Worm (Caenorhabditis elegans): ENCODE results near the gene col-154.

col-154 gene

DNA sequence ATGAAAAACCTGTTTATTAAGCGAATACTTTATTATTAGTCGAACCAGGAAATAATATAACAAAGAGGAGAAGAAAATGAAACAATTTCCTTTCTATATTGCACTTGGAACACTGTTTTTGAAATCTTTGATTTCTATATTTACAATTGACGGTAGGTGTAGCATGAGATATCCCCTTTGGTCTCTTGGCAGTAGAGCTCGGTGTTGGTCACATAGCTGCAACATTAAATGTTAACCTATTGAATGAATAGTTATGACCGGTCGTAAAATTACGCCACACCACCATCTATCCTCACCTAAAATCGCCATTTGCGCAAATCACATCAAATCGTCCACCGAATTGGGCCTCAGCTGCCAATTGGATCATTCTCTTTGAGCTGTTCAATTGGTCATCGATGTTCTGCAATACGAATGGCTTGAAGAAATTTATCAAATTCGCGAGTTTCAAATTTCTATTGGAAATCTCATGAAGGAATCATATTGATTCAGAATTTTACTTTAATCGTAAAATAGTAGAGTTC, 40.3 kb upstream of the col-154 start:
- TF ChIP-seq Y55F3AM.14 (GFP tag; optimal IDR thresholded peaks at IDR 0.05) (no peak), F13H6.1 (tag; optimal IDR thresholded peaks at IDR 0.05) (no peak), nhr-23 (tag; optimal IDR thresholded peaks at IDR 0.05) (no peak), nhr-11 (tag; optimal IDR thresholded peaks at IDR 0.05) (no peak), ztf-4 (tag; optimal IDR thresholded peaks at IDR 0.05) (no peak), mdl-1 (tag; optimal IDR thresholded peaks at IDR 0.05) (no peak), aly-2 (tag; optimal IDR thresholded peaks at IDR 0.05) (no peak)

DNA sequence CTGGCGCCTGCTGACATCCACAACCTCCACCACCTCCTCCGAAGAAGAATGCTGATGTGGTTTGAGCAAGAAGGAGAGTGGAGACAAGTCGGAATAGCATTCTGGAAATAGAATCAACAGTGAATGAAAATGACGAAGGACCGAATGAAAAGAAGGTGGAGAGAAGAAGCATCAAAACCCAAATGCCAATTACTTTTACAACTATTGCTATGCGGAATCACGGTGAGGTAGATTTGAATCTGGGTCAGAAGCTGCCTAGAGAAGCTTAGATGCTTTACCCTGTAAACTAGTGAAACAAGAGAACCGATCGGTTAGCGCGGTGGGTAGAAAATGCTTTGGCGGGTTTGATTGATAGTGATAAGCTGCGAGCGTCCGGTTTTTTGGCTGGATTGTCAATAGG, 38.2 kb upstream of the col-154 start, which contains the start of gene grl-7:
TSS of gene grl-7 (minus strand) at position 101 of the 400 bp plus-strand sequence.
- TF ChIP-seq F13H6.1 (tag; optimal IDR thresholded peaks at IDR 0.05) (no peak), unc-55 (GFP tag; optimal IDR thresholded peaks at IDR 0.05) (no peak), aly-2 (tag; optimal IDR thresholded peaks at IDR 0.05) (no peak), skn-1 (tag; optimal IDR thresholded peaks at IDR 0.05) (no peak), nhr-23 (tag; optimal IDR thresholded peaks at IDR 0.05) (no peak), egl-27 (tag; optimal IDR thresholded peaks at IDR 0.05) (no peak), nhr-129 (tag; optimal IDR thresholded peaks at IDR 0.05) (no peak), lsy-2 (tag; optimal IDR thresholded peaks at IDR 0.05) (no peak), lin-11 (tag; optimal IDR thresholded peaks at IDR 0.05) (no peak), nhr-6 (tag; optimal IDR thresholded peaks at IDR 0.05) (no peak), sma-3 (GFP tag; optimal IDR thresholded peaks at IDR 0.05) (no peak), ztf-1 (GFP tag; conservative IDR thresholded peaks at IDR 0.05) (no peak)

DNA sequence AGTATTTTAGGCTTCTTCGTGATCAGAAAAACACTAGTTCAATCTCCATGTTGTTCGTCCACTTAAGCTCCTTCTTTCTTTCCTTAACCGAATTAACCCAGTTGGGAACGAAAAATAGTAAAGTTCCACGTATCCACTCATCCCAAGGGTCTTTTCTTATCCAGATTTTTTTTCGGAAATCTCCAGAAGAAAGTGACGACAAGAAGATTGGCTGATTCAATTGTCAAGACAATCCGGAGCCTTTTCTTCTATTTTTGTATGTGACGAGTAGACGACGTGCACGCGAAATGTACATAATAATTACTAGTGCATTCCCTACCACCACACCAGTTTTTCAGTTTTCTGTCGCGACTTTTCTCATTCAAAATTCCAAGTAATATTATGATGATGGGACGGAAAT, 33.9 kb upstream of the col-154 start:
- TF ChIP-seq zag-1 (tag; optimal IDR thresholded peaks at IDR 0.05): no peak
- TF ChIP-seq lsy-2 (tag; optimal IDR thresholded peaks at IDR 0.05): no peak
- no peak for TF ChIP-seq dmd-4 (tag; optimal IDR thresholded peaks at IDR 0.05)
- no peak for TF ChIP-seq elt-3 (tag; optimal IDR thresholded peaks at IDR 0.05)

DNA sequence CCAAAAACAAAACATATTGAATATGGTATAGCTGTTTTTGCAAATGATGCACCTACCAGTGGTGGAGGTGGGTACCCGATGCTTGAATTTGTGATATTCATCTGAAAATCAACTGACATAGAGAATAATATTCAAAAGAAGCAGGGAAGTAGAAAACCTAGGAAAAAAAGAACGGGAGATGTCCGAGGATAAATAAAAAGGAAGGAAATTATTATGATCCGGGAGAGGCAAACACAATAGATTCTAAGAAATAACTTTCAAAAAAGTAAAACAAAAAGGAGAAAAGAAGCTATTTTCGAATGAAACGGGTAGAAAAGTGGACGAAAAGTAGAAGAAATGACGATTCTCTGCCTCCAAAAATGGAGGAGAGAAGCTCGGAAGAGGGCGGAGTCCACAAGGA, 32.3 kb upstream of the col-154 start, which contains the start of gene npr-25:
TSS of gene npr-25 (minus strand) at position 101 of the 400 bp plus-strand sequence.
- TF ChIP-seq C34F6.9 (tag; optimal IDR thresholded peaks at IDR 0.05): no peak
- no peak for TF ChIP-seq unc-55 (GFP tag; optimal IDR thresholded peaks at IDR 0.05)
- no peak for TF ChIP-seq fos-1 (tag; optimal IDR thresholded peaks at IDR 0.05)
- no peak for TF ChIP-seq lsy-2 (tag; optimal IDR thresholded peaks at IDR 0.05)
- TF ChIP-seq nhr-237 (tag; optimal IDR thresholded peaks at IDR 0.05): no peak
- no peak for TF ChIP-seq snpc-4 (tag; optimal IDR thresholded peaks at IDR 0.05)
- TF ChIP-seq mbf-1 (tag; optimal IDR thresholded peaks at IDR 0.05): no peak
- no peak for TF ChIP-seq ceh-82 (tag; optimal IDR thresholded peaks at IDR 0.05)
- TF ChIP-seq dmd-4 (tag; optimal IDR thresholded peaks at IDR 0.05): no peak
- TF ChIP-seq nhr-25 (tag; optimal IDR thresholded peaks at IDR 0.05): no peak
- TF ChIP-seq skn-1 (tag; optimal IDR thresholded peaks at IDR 0.05): no peak
- no peak for TF ChIP-seq R02D3.7 (tag; optimal IDR thresholded peaks at IDR 0.05)
- TF ChIP-seq ztf-4 (tag; optimal IDR thresholded peaks at IDR 0.05): no peak
- no peak for TF ChIP-seq F13H6.1 (tag; optimal IDR thresholded peaks at IDR 0.05)
- TF ChIP-seq nhr-23 (tag; optimal IDR thresholded peaks at IDR 0.05): no peak

DNA sequence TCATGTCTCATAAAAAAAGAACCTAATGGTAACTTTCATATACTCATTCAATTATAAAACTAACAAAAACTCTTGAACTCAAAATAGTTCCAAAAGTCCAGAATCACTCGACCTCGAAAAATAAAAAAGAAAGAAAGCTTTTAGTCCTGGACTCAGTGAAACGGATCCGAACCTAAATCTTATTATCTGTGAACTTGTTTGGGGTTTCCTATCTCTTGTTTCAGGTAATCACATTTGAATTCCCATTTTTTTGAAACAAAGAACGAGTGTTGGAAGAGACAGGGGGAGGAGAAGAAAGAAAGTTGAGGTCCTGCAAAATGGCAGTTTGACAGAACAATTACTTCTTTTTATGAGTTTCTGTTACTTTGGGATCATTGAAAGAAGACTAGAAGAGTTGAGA, 30.9 kb upstream of the col-154 start:
- TF ChIP-seq skn-1 (tag; optimal IDR thresholded peaks at IDR 0.05): no peak
- TF ChIP-seq unc-55 (GFP tag; optimal IDR thresholded peaks at IDR 0.05): no peak
- no peak for TF ChIP-seq nhr-21 (tag; optimal IDR thresholded peaks at IDR 0.05)
- TF ChIP-seq blmp-1 (tag; optimal IDR thresholded peaks at IDR 0.05; ENCODE audit: insufficient read depth): no peak
- no peak for TF ChIP-seq nhr-12 (tag; optimal IDR thresholded peaks at IDR 0.05)
- no peak for TF ChIP-seq nhr-77 (tag; optimal IDR thresholded peaks at IDR 0.05)
- no peak for TF ChIP-seq ceh-82 (tag; optimal IDR thresholded peaks at IDR 0.05)

DNA sequence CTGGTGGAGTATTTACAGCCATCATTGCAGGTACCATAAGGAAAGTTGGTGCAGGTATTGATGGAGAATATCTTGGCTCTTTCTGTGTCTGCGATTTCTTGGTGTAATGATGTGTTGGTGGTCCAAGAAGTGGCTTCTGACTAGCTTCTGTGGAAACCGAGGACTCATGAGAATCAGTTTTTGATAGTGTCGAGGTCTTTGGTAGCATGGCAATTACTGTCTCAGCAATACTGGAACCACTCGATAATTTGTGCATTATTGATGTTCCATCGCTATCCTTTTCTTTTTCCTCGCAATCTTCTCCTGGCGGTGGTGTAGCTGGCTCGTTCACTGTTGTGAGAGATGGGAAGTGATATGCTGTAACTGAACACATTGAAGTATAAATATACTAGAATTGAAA, 21.6 kb upstream of the col-154 start:
- no peak for TF ChIP-seq nhr-237 (tag; optimal IDR thresholded peaks at IDR 0.05)
- no peak for TF ChIP-seq aly-2 (tag; optimal IDR thresholded peaks at IDR 0.05)
- TF ChIP-seq gmeb-1 (tag; optimal IDR thresholded peaks at IDR 0.05): no peak

All from whole organism, L2 larva.